Fruit fly (Drosophila melanogaster) whole organism, pupa: ENCODE measurements around the gene scyl.

Source experiments
- CG13204 ChIP-seq: fragments of 200-800 bp; sonication (Bioruptor generic); optimal IDR thresholded peaks from 2 replicates; lab custom pipeline; 2018; ENCODE audit warnings: missing biosample characterization, mild to moderate bottlenecking, missing genetic modification characterization, moderate library complexity
- CG15710 ChIP-seq: fragments of 200-800 bp; sonication (Bioruptor generic); optimal IDR thresholded peaks from 2 replicates; lab custom pipeline; 2018; ENCODE audit warnings: missing biosample characterization, mild to moderate bottlenecking, missing genetic modification characterization, moderate library complexity
- CG4496 ChIP-seq: fragments of 200-800 bp; sonication (Bioruptor generic); IDR thresholded peaks from 3 replicates; pipeline ENCODE4 v1.3.6; 2022; ENCODE audit warnings: missing biosample characterization, missing genetic modification characterization
- CG9948 ChIP-seq: fragments of 200-800 bp; sonication (Bioruptor generic); optimal IDR thresholded peaks from 2 replicates; lab custom pipeline; 2018; ENCODE audit warnings: missing biosample characterization, mild to moderate bottlenecking, missing genetic modification characterization, moderate library complexity
- EcR ChIP-seq: fragments of 200-800 bp; sonication (Bioruptor generic); optimal IDR thresholded peaks from 3 replicates; lab custom pipeline; 2019; ENCODE audit warnings: missing biosample characterization, missing genetic modification characterization, mild to moderate bottlenecking, moderate library complexity, missing genetic modification reagents
- Pif1A ChIP-seq: fragments of 200-800 bp; sonication (Bioruptor generic); optimal IDR thresholded peaks from 3 replicates; lab custom pipeline; 2016; ENCODE audit warnings: missing biosample characterization, missing genetic modification characterization
- Snoo ChIP-seq: fragments of 200-800 bp; sonication (Bioruptor generic); optimal IDR thresholded peaks from 3 replicates; lab custom pipeline; 2017; ENCODE audit warnings: missing biosample characterization, mild to moderate bottlenecking, missing genetic modification characterization, inconsistent platforms

DNA sequence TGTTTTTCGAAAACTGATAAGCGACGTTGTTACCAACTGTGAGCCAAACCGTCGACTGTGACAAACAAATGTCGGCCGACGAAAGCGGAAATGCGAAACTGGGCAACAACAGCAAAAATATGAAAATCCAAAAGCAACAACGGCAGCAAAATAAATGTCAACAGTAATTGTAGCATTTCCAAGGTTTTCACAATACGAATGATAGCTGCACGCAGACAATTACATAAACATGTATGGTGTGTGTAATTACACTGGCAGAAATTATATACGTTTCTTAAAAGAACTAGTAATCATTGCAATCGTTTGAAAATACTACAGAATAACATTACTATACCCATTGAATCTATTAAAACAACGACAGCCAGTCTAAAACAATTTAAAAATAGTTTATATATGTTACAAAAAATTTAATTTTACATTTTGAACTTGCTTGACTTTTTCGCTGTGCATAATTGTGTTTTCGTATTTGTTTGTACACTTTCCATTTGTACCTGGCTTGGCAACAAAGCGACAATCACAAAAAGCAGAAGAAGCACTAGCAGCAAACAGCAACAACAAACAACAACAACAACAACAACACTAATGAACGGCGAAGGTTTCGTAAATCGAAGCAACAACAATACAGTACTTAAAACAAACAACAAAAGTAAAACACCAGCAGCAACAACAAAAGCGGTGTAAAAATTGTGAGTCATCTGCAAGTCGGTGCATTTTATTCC, 8.8 kb downstream of the scyl start:
- TF ChIP-seq Pif1A: peak; percentile 37
- no peak for TF ChIP-seq Snoo
- TF ChIP-seq EcR (GFP tag; lab: Kevin White, UChicago): no peak
- peak; percentile 79 for TF ChIP-seq CG4496 (GFP tag; lab: Robert Waterston, UW)
- TF ChIP-seq CG13204 (GFP tag; lab: Kevin White, UChicago): no peak
- peak; percentile 37 for TF ChIP-seq CG15710 (tag; lab: Kevin White, UChicago)
- TF ChIP-seq CG9948 (tag; lab: Kevin White, UChicago): peak; percentile 62
